Fruit fly (Drosophila melanogaster): ENCODE results near the gene CG31802.

Gene CG31802

dm6 chr2L:18158622-18159043, 50.4 kb downstream of the CG31802 start:
- TF ChIP-seq CG6808 (GFP tag; optimal IDR thresholded peaks at IDR 0.05) = no peak
- TF ChIP-seq fkh (GFP tag; optimal IDR thresholded peaks at IDR 0.05) = peak; percentile 20
